Worm (Caenorhabditis elegans) whole organism, early embryonic: ENCODE measurements around the gene F13B6.2.

Source experiments
- B0310.2 ChIP-seq: sonication (generic microtip); optimal IDR thresholded peaks from 2 replicates; lab custom pipeline; 2016; ENCODE audit warnings: mild to moderate bottlenecking, missing genetic modification characterization, missing compliant biosample characterization
- ama-1 ChIP-seq: fragments of 150-350 bp; optimal IDR thresholded peaks from 2 replicates; lab custom pipeline; 2014
- hmg-4 ChIP-seq: fragments of 200-800 bp; sonication (Bioruptor generic); optimal IDR thresholded peaks from 2 replicates; lab custom pipeline; 2018; ENCODE audit warnings: mild to moderate bottlenecking, missing genetic modification characterization, missing compliant biosample characterization
- tbx-11 ChIP-seq: fragments of 200-800 bp; sonication (Bioruptor generic); IDR thresholded peaks from 2 replicates; pipeline ENCODE4 v1.3.6; 2022; ENCODE audit warnings: missing genetic modification characterization, missing compliant biosample characterization

DNA sequence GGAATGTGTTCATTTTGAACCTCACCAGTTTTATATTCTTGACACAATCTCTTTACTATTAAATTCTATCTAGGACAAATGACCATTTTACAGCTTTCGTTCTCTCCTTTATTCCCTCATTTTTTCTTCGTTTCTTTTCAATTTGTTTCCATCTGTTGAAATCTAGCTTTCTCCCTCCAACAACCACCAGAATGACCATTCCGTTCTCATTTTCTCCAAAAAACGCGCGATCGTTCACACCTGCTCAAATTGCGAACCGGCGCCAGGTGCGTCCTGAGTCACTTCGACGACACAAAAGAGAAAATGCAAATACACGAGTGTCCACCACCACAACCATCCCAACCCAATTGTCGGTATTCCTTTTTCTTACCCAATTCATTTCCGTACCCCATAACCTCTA is 3.9 kb downstream of the F13B6.2 start, which contains the start of gene F13B6.1:
- TF ChIP-seq ama-1 (lab: Kevin White, UChicago) (no peak), B0310.2 (tag; lab: Kevin White, UChicago) (no peak), tbx-11 (GFP tag; lab: Robert Waterston, UW) (no peak), hmg-4 (GFP tag; lab: Kevin White, UChicago) (no peak)
